Worm (Caenorhabditis elegans) whole organism, mixed stage, embryonic: ENCODE results near the gene srt-63.

Source experiments
- ceh-83 ChIP-seq: fragments of 200-800 bp; sonication (Bioruptor generic); optimal IDR thresholded peaks from 2 replicates; lab custom pipeline; 2018; ENCODE audit warnings: mild to moderate bottlenecking, missing genetic modification characterization, missing compliant biosample characterization
- elt-1 ChIP-seq: sonication (generic microtip); optimal IDR thresholded peaks from 2 replicates; lab custom pipeline; 2017; ENCODE audit warnings: missing genetic modification characterization, mild to moderate bottlenecking, missing compliant biosample characterization, antibody characterized with exemption, moderate library complexity, borderline replicate concordance; ENCODE audit not compliant: insufficient read depth
- hlh-1 ChIP-seq: fragments of 150-350 bp; optimal IDR thresholded peaks from 2 replicates; lab custom pipeline; 2014; ENCODE audit warnings: missing biosample characterization, missing genetic modification reagents, missing genetic modification characterization
- lsy-2 ChIP-seq: fragments of 150-350 bp; optimal IDR thresholded peaks from 2 replicates; lab custom pipeline; 2014; ENCODE audit warnings: missing biosample characterization, missing genetic modification characterization
- mep-1 ChIP-seq: fragments of 150-350 bp; optimal IDR thresholded peaks from 2 replicates; lab custom pipeline; 2017; ENCODE audit warnings: missing biosample characterization, missing genetic modification reagents, missing genetic modification characterization, inconsistent platforms
- mls-2 ChIP-seq: sonication (generic microtip); optimal IDR thresholded peaks from 2 replicates; lab custom pipeline; 2016; ENCODE audit warnings: mild to moderate bottlenecking, missing genetic modification characterization, moderate library complexity, missing compliant biosample characterization
- sem-2 ChIP-seq: fragments of 200-800 bp; sonication (Bioruptor generic); optimal IDR thresholded peaks from 2 replicates; lab custom pipeline; 2018; ENCODE audit warnings: mild to moderate bottlenecking, missing genetic modification characterization, missing compliant biosample characterization
- unc-62 ChIP-seq: fragments of 150-350 bp; optimal IDR thresholded peaks from 2 replicates; lab custom pipeline; 2014; ENCODE audit warnings: missing biosample characterization, missing genetic modification reagents, missing genetic modification characterization
- zip-8 ChIP-seq: fragments of 150-350 bp; optimal IDR thresholded peaks from 2 replicates; lab custom pipeline; 2014; ENCODE audit warnings: missing biosample characterization, missing genetic modification characterization

Gene srt-63

DNA sequence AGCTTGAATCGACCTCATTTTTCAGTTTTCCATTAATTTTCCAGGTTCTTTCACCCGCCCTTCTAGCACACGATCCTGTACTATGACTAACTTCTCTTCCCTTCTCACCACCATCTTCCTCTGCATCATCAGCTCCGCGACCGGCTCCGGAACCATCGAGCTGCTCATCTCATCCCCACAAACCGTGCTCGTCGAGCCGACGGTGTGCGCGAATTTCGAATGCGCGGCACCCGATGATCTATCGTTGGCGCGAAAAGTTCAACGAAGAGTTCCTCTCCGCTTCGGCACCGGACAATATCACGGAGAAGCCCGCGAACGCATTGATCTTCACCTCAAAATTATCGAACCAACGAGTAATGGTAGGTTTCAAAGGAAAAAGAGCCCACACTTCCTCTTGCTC lies 45.8 kb downstream of the srt-63 start, which contains the start of gene apx-1:
TSS of gene apx-1 (plus strand) at position 50 of the 400 bp plus-strand sequence.
- TF ChIP-seq mls-2 = no peak
- no peak for TF ChIP-seq zip-8
- TF ChIP-seq elt-1 (tag; lab: Kevin White, UChicago) = no peak
- TF ChIP-seq, all 35 proteins: peak for 0

DNA sequence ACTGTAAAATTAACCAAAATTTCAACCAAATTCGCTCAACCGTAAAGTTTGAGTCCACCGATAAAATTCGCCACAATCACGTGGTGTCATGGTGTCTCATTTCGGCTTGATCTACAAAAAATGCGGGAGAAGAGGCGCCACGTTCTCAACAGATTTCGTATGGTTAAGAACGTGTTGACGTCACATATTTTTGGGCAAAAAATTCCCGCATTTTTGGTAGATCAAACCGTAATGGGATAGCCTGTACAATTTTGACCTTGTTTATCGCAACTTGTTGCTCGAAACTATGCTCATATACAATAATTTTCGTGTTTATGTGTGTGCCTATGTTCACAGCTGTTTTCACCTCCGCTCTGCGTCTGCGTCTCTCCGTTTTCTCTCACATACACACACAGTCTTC lies 47.0 kb downstream of the srt-63 start:
- no peak for TF ChIP-seq unc-62 (GFP tag; lab: Kevin White, UChicago)
- no peak for TF ChIP-seq lsy-2 (tag; lab: Kevin White, UChicago)
- TF ChIP-seq mep-1 (tag; lab: Kevin White, UChicago) = no peak
- peak; percentile 51 for TF ChIP-seq hlh-1 (tag; lab: Kevin White, UChicago)
- no peak for TF ChIP-seq ceh-83 (GFP tag; lab: Kevin White, UChicago)
- no peak for TF ChIP-seq sem-2 (GFP tag; lab: Kevin White, UChicago)
